Worm (Caenorhabditis elegans) whole organism, L2 larva: ENCODE data around the gene C18A11.1.

Experiments
- C34F6.9 ChIP-seq: fragments of 150-350 bp; optimal IDR thresholded peaks from 2 replicates; lab custom pipeline; 2014; ENCODE audit warnings: missing biosample characterization, missing genetic modification characterization
- F13H6.1 ChIP-seq: sonication (generic microtip); optimal IDR thresholded peaks from 2 replicates; lab custom pipeline; 2016; ENCODE audit warnings: missing genetic modification characterization, missing compliant biosample characterization
- R02D3.7 ChIP-seq: fragments of 150-350 bp; optimal IDR thresholded peaks from 2 replicates; lab custom pipeline; 2014; ENCODE audit warnings: missing biosample characterization, missing genetic modification characterization
- Y55F3AM.14 ChIP-seq: fragments of 200-800 bp; sonication (Bioruptor generic); optimal IDR thresholded peaks from 2 replicates; lab custom pipeline; 2018; ENCODE audit warnings: mild to moderate bottlenecking, missing genetic modification characterization, missing compliant biosample characterization
- alr-1 ChIP-seq: fragments of 150-350 bp; optimal IDR thresholded peaks from 2 replicates; lab custom pipeline; 2014; ENCODE audit warnings: missing biosample characterization, missing genetic modification characterization
- ama-1 ChIP-seq: fragments of 150-350 bp; optimal IDR thresholded peaks from 2 replicates; lab custom pipeline; 2018; ENCODE audit warnings: inconsistent platforms
- blmp-1 ChIP-seq: sonication (generic microtip); optimal IDR thresholded peaks from 2 replicates; lab custom pipeline; 2017; ENCODE audit warnings: missing genetic modification characterization, mild to moderate bottlenecking, missing compliant biosample characterization, antibody characterized with exemption, moderate library complexity; ENCODE audit not compliant: insufficient read depth
- ceh-16 ChIP-seq: fragments of 150-350 bp; optimal IDR thresholded peaks from 2 replicates; lab custom pipeline; 2014; ENCODE audit warnings: missing biosample characterization, missing genetic modification characterization
- ceh-82 ChIP-seq: fragments of 150-350 bp; optimal IDR thresholded peaks from 2 replicates; lab custom pipeline; 2014; ENCODE audit warnings: missing biosample characterization, missing genetic modification characterization
- crh-2 ChIP-seq: sonication (generic microtip); optimal IDR thresholded peaks from 2 replicates; lab custom pipeline; 2017; ENCODE audit warnings: missing biosample characterization, missing genetic modification characterization
- dmd-4 ChIP-seq: sonication (generic microtip); optimal IDR thresholded peaks from 2 replicates; lab custom pipeline; 2017; ENCODE audit warnings: missing biosample characterization, missing genetic modification characterization
- egl-27 ChIP-seq: sonication (generic microtip); optimal IDR thresholded peaks from 3 replicates; lab custom pipeline; 2017; ENCODE audit warnings: missing biosample characterization, missing genetic modification reagents, missing genetic modification characterization
- elt-1 ChIP-seq: fragments of 150-350 bp; optimal IDR thresholded peaks from 2 replicates; lab custom pipeline; 2014; ENCODE audit warnings: missing biosample characterization, missing genetic modification characterization
- fos-1 ChIP-seq: fragments of 150-350 bp; optimal IDR thresholded peaks from 2 replicates; lab custom pipeline; 2014; ENCODE audit warnings: missing biosample characterization, missing genetic modification characterization
- gmeb-1 ChIP-seq: fragments of 150-350 bp; optimal IDR thresholded peaks from 2 replicates; lab custom pipeline; 2014; ENCODE audit warnings: missing biosample characterization, missing genetic modification characterization
- lin-11 ChIP-seq: fragments of 150-350 bp; sonication (generic microtip); optimal IDR thresholded peaks from 2 replicates; lab custom pipeline; 2014; ENCODE audit warnings: missing biosample characterization, missing genetic modification characterization, inconsistent platforms, mixed read lengths
- lin-13 ChIP-seq: fragments of 150-350 bp; optimal IDR thresholded peaks from 2 replicates; lab custom pipeline; 2014; ENCODE audit warnings: missing biosample characterization, missing genetic modification reagents, missing genetic modification characterization
- lin-39 ChIP-seq: fragments of 150-350 bp; optimal IDR thresholded peaks from 2 replicates; lab custom pipeline; 2014; ENCODE audit warnings: missing biosample characterization, missing genetic modification reagents, missing genetic modification characterization
- lsy-2 ChIP-seq, 2 experiments: fragments of 150-350 bp in 1 of 2; sonication (generic microtip) in 1 of 2; optimal IDR thresholded peaks; 2 replicates each; lab custom pipeline; 2014 to 2017; ENCODE audit warnings: missing biosample characterization in 2 of 2, missing genetic modification characterization in 2 of 2
- mab-5 ChIP-seq: fragments of 150-350 bp; optimal IDR thresholded peaks from 2 replicates; lab custom pipeline; 2014; ENCODE audit warnings: missing biosample characterization, missing genetic modification characterization
- mbf-1 ChIP-seq: sonication (generic microtip); optimal IDR thresholded peaks from 2 replicates; lab custom pipeline; 2017; ENCODE audit warnings: missing biosample characterization, missing genetic modification characterization
- mdl-1 ChIP-seq, 2 experiments: fragments of 150-350 bp in 1 of 2; sonication (generic microtip) in 1 of 2; optimal IDR thresholded peaks; 2 replicates each; lab custom pipeline; 2017; ENCODE audit warnings: missing biosample characterization in 2 of 2, missing genetic modification characterization in 2 of 2
- nhr-11 ChIP-seq: fragments of 150-350 bp; optimal IDR thresholded peaks from 2 replicates; lab custom pipeline; 2014; ENCODE audit warnings: missing biosample characterization, missing genetic modification characterization
- nhr-129 ChIP-seq: fragments of 150-350 bp; optimal IDR thresholded peaks from 2 replicates; lab custom pipeline; 2014; ENCODE audit warnings: missing biosample characterization, missing genetic modification characterization
- nhr-21 ChIP-seq: fragments of 150-350 bp; optimal IDR thresholded peaks from 2 replicates; lab custom pipeline; 2014; ENCODE audit warnings: missing biosample characterization, missing genetic modification characterization
- nhr-23 ChIP-seq: fragments of 150-350 bp; optimal IDR thresholded peaks from 2 replicates; lab custom pipeline; 2014; ENCODE audit warnings: missing biosample characterization, missing genetic modification reagents, missing genetic modification characterization
- nhr-25 ChIP-seq: fragments of 150-350 bp; sonication (generic microtip); optimal IDR thresholded peaks from 3 replicates; lab custom pipeline; 2014; ENCODE audit warnings: missing biosample characterization, missing genetic modification characterization
- nhr-6 ChIP-seq: fragments of 150-350 bp; optimal IDR thresholded peaks from 2 replicates; lab custom pipeline; 2014; ENCODE audit warnings: missing biosample characterization, missing genetic modification characterization
- peb-1 ChIP-seq: fragments of 150-350 bp; optimal IDR thresholded peaks from 2 replicates; lab custom pipeline; 2014; ENCODE audit warnings: missing biosample characterization, missing genetic modification characterization
- sem-4 ChIP-seq: fragments of 150-350 bp; optimal IDR thresholded peaks from 2 replicates; lab custom pipeline; 2014; ENCODE audit warnings: missing biosample characterization, missing genetic modification reagents, missing genetic modification characterization
- skn-1 ChIP-seq: sonication (generic microtip); optimal IDR thresholded peaks from 2 replicates; lab custom pipeline; 2017; ENCODE audit warnings: missing biosample characterization, missing genetic modification characterization
- sma-3 ChIP-seq: sonication (generic microtip); optimal IDR thresholded peaks from 2 replicates; lab custom pipeline; 2016; ENCODE audit warnings: missing genetic modification reagents, missing genetic modification characterization, missing compliant biosample characterization
- sma-9 ChIP-seq, 2 experiments: fragments of 150-350 bp in 1 of 2; sonication (generic microtip) in 1 of 2; optimal IDR thresholded peaks; 2 replicates each; lab custom pipeline; 2014 to 2016; ENCODE audit warnings: missing genetic modification characterization in 2 of 2, mild to moderate bottlenecking in 1 of 2, missing biosample characterization in 1 of 2, missing compliant biosample characterization in 1 of 2, missing genetic modification reagents in 1 of 2, moderate library complexity in 1 of 2
- snpc-4 ChIP-seq: fragments of 150-350 bp; optimal IDR thresholded peaks from 2 replicates; lab custom pipeline; 2014; ENCODE audit warnings: missing biosample characterization, missing genetic modification characterization
- unc-39 ChIP-seq: fragments of 150-350 bp; optimal IDR thresholded peaks from 2 replicates; lab custom pipeline; 2014; ENCODE audit warnings: missing biosample characterization, missing genetic modification characterization
- unc-62 ChIP-seq: fragments of 150-350 bp; optimal IDR thresholded peaks from 2 replicates; lab custom pipeline; 2014; ENCODE audit warnings: missing biosample characterization, missing genetic modification reagents, missing genetic modification characterization
- zag-1 ChIP-seq: fragments of 150-350 bp; optimal IDR thresholded peaks from 2 replicates; lab custom pipeline; 2014; ENCODE audit warnings: missing biosample characterization, missing genetic modification characterization
- ztf-1 ChIP-seq: fragments of 200-800 bp; sonication (Bioruptor generic); conservative IDR thresholded peaks from 2 replicates; pipeline ENCODE4 v1.3.6; 2022; ENCODE audit warnings: missing genetic modification characterization, missing compliant biosample characterization
- ztf-11 ChIP-seq: sonication (generic microtip); optimal IDR thresholded peaks from 2 replicates; lab custom pipeline; 2017; ENCODE audit warnings: missing biosample characterization, missing genetic modification characterization
- ztf-4 ChIP-seq: fragments of 150-350 bp; optimal IDR thresholded peaks from 2 replicates; lab custom pipeline; 2014; ENCODE audit warnings: missing biosample characterization, missing genetic modification characterization

The C18A11.1 gene

ce11 chrX:8022728-8023127, 46.4 kb upstream of the C18A11.1 start:
- TF ChIP-seq zag-1 (tag; lab: Kevin White, UChicago) (no peak), skn-1 (tag; lab: Kevin White, UChicago) (no peak), sem-4 (no peak), gmeb-1 (peak; percentile 2), sma-9 (GFP tag; optimal IDR thresholded peaks at IDR 0.05; lab: Kevin White, UChicago) (peak; percentile 53), sma-9 (tag; optimal IDR thresholded peaks at IDR 0.05; lab: Kevin White, UChicago) (no peak), sma-3 (GFP tag; lab: Kevin White, UChicago) (no peak), lin-39 (tag; lab: Kevin White, UChicago) (no peak), ztf-1 (no peak), snpc-4 (tag; lab: Kevin White, UChicago) (no peak), crh-2 (tag; lab: Kevin White, UChicago) (peak; percentile 56), nhr-129 (tag; lab: Kevin White, UChicago) (peak; percentile 61), Y55F3AM.14 (no peak), ceh-82 (tag; lab: Kevin White, UChicago) (no peak), unc-39 (no peak), fos-1 (tag; lab: Kevin White, UChicago) (peak; percentile 30), elt-1 (no peak), ama-1 (lab: Kevin White, UChicago) (no peak), mdl-1 (tag; optimal IDR thresholded peaks at IDR 0.05; lab: Kevin White, UChicago) (peak in 1 of 2 experiments; percentile 42)
- TF ChIP-seq, all 48 proteins: peak for 6

- TF ChIP-seq ama-1 (lab: Kevin White, UChicago): peak; percentile 9
- peak in 1 of 2 experiments; percentile 63 for TF ChIP-seq lsy-2 (tag; optimal IDR thresholded peaks at IDR 0.05; lab: Kevin White, UChicago)
- TF ChIP-seq sma-3 (GFP tag; lab: Kevin White, UChicago): peak; percentile 25
- peak; percentile 31 for TF ChIP-seq nhr-25 (tag; lab: Kevin White, UChicago)
- peak; percentile 52 for TF ChIP-seq sma-9 (GFP tag; optimal IDR thresholded peaks at IDR 0.05; lab: Kevin White, UChicago)
- TF ChIP-seq sma-9 (tag; optimal IDR thresholded peaks at IDR 0.05; lab: Kevin White, UChicago): no peak
- peak; percentile 33 for TF ChIP-seq nhr-129 (tag; lab: Kevin White, UChicago)
- peak; percentile 36 for TF ChIP-seq crh-2 (tag; lab: Kevin White, UChicago)
- no peak for TF ChIP-seq F13H6.1 (tag; lab: Kevin White, UChicago)
- TF ChIP-seq R02D3.7 (tag; lab: Kevin White, UChicago): no peak
- no peak for TF ChIP-seq elt-1
- peak; percentile 20 for TF ChIP-seq blmp-1 (tag; lab: Kevin White, UChicago)
Measured at ce11 chrX:8026709-8027108, 42.4 kb upstream of the C18A11.1 start.

- TF ChIP-seq ztf-11 (no peak), nhr-6 (no peak), nhr-11 (tag; lab: Kevin White, UChicago) (no peak), elt-1 (no peak), gmeb-1 (no peak), fos-1 (tag; lab: Kevin White, UChicago) (no peak), crh-2 (tag; lab: Kevin White, UChicago) (no peak), mab-5 (tag; lab: Kevin White, UChicago) (no peak)
Measured at ce11 chrX:8027509-8027908, 41.6 kb upstream of the C18A11.1 start.

- peak; percentile 76 for TF ChIP-seq sma-3 (GFP tag; lab: Kevin White, UChicago)
- TF ChIP-seq nhr-11 (tag; lab: Kevin White, UChicago): no peak
- TF ChIP-seq nhr-6: peak; percentile 21
- peak; percentile 63 for TF ChIP-seq fos-1 (tag; lab: Kevin White, UChicago)
- no peak for TF ChIP-seq unc-62 (GFP tag; lab: Kevin White, UChicago)
- TF ChIP-seq egl-27 (tag; lab: Kevin White, UChicago): peak; percentile 28
- TF ChIP-seq mbf-1 (tag; lab: Kevin White, UChicago): no peak
- no peak for TF ChIP-seq peb-1 (tag; lab: Kevin White, UChicago)
- no peak for TF ChIP-seq R02D3.7 (tag; lab: Kevin White, UChicago)
- peak; percentile 83 for TF ChIP-seq nhr-129 (tag; lab: Kevin White, UChicago)
- peak; percentile 77 for TF ChIP-seq ztf-4 (tag; lab: Kevin White, UChicago)
- peak; percentile 73 for TF ChIP-seq lin-11
- TF ChIP-seq dmd-4: no peak
- peak; percentile 69 for TF ChIP-seq sma-9 (GFP tag; optimal IDR thresholded peaks at IDR 0.05; lab: Kevin White, UChicago)
- no peak for TF ChIP-seq sma-9 (tag; optimal IDR thresholded peaks at IDR 0.05; lab: Kevin White, UChicago)
- peak; percentile 61 for TF ChIP-seq F13H6.1 (tag; lab: Kevin White, UChicago)
- TF ChIP-seq sem-4: peak; percentile 86
- peak; percentile 56 for TF ChIP-seq gmeb-1
- peak in 1 of 2 experiments; percentile 2 for TF ChIP-seq mdl-1 (tag; optimal IDR thresholded peaks at IDR 0.05; lab: Kevin White, UChicago)
- no peak for TF ChIP-seq alr-1 (tag; lab: Kevin White, UChicago)
- no peak for TF ChIP-seq Y55F3AM.14
- TF ChIP-seq ama-1 (lab: Kevin White, UChicago): peak; percentile 22
- TF ChIP-seq zag-1 (tag; lab: Kevin White, UChicago): no peak
- TF ChIP-seq snpc-4 (tag; lab: Kevin White, UChicago): peak; percentile 14
- TF ChIP-seq lsy-2 (tag; optimal IDR thresholded peaks at IDR 0.05; lab: Kevin White, UChicago): peak in 1 of 2 experiments; percentile 77
- no peak for TF ChIP-seq lin-39 (tag; lab: Kevin White, UChicago)
- TF ChIP-seq C34F6.9: peak; percentile 58
- peak; percentile 65 for TF ChIP-seq blmp-1 (tag; lab: Kevin White, UChicago)
- TF ChIP-seq crh-2 (tag; lab: Kevin White, UChicago): peak; percentile 73
- TF ChIP-seq nhr-23 (tag; lab: Kevin White, UChicago): no peak
- no peak for TF ChIP-seq elt-1
- no peak for TF ChIP-seq ceh-16
- TF ChIP-seq lin-13: peak; percentile 67
- TF ChIP-seq nhr-21 (tag; lab: Kevin White, UChicago): peak; percentile 57
- TF ChIP-seq ceh-82 (tag; lab: Kevin White, UChicago): no peak
- TF ChIP-seq nhr-25 (tag; lab: Kevin White, UChicago): peak; percentile 82
Measured at ce11 chrX:8029080-8029479, 40.0 kb upstream of the C18A11.1 start, which contains the start of gene C34D10.1. C34D10.1 (plus strand) TSS chrX:8029479.
